Worm (Caenorhabditis elegans) whole organism, young adult: ENCODE measurements around the gene spl-3.

ENCODE experiments used
- F22D6.2 ChIP-seq: sonication (generic microtip); optimal IDR thresholded peaks from 2 replicates; lab custom pipeline; 2016; ENCODE audit warnings: mild to moderate bottlenecking, missing genetic modification characterization, missing compliant biosample characterization
- Y95B8A.8 ChIP-seq: fragments of 200-800 bp; sonication (Bioruptor generic); IDR thresholded peaks from 2 replicates; pipeline ENCODE4 v1.3.6; 2022; ENCODE audit warnings: missing genetic modification reagents, missing genetic modification characterization, missing compliant biosample characterization
- ama-1 ChIP-seq, 3 experiments: fragments of 150-350 bp in 1 of 3; sonication (generic microtip) in 2 of 3; optimal IDR thresholded peaks; 2 replicates each; lab custom pipeline; 2014 to 2018; ENCODE audit warnings: missing biosample characterization in 2 of 3, missing genetic modification characterization in 2 of 3, missing genetic modification reagents in 2 of 3
- aptf-2 ChIP-seq: fragments of 200-800 bp; sonication (Bioruptor generic); conservative IDR thresholded peaks from 2 replicates; pipeline ENCODE4 v1.3.6; 2022; ENCODE audit warnings: missing genetic modification reagents, missing genetic modification characterization, missing compliant biosample characterization
- him-1 ChIP-seq: sonication (generic microtip); optimal IDR thresholded peaks from 2 replicates; lab custom pipeline; 2016; ENCODE audit warnings: missing genotype, missing genetic modification reagents, missing genetic modification characterization, missing compliant biosample characterization
- nhr-120 ChIP-seq: fragments of 200-800 bp; sonication (Bioruptor generic); IDR thresholded peaks from 2 replicates; pipeline ENCODE4 v1.3.6; 2022; ENCODE audit warnings: missing genetic modification characterization, missing compliant biosample characterization
- pha-4 ChIP-seq: fragments of 150-350 bp; sonication (generic microtip); optimal IDR thresholded peaks from 2 replicates; lab custom pipeline; 2014; ENCODE audit warnings: missing biosample characterization, missing genetic modification reagents, missing genetic modification characterization
- sptf-2 ChIP-seq: fragments of 200-800 bp; sonication (Bioruptor generic); optimal IDR thresholded peaks from 2 replicates; lab custom pipeline; 2018; ENCODE audit warnings: mild to moderate bottlenecking, missing genetic modification characterization, missing compliant biosample characterization
- ztf-6 ChIP-seq: fragments of 200-800 bp; sonication (Bioruptor generic); IDR thresholded peaks from 2 replicates; pipeline ENCODE4 v1.3.6; 2022; ENCODE audit warnings: missing genetic modification reagents, missing genetic modification characterization, missing compliant biosample characterization

DNA sequence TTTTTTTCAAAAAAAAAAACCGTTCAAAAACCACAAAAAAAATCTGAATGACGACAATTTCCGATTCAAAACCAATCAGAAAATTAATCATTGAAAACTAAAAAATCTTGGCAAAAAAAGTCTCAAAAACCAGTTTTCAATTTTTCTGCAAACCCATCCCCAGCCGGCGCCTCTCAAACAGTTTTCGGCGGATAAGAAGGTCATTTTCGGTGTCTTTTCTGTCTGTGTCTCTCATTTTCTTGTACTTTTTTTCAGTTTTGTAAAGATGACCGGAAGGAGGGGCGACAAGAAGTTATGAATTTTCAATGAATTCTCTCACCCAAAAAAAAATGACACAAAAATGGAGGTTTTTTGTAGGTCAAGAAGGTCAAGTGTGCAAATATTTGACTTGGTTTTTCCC, 37.7 kb upstream of the spl-3 start:
- no peak for TF ChIP-seq ama-1 (optimal IDR thresholded peaks at IDR 0.05; lab: Kevin White, UChicago)
- TF ChIP-seq ama-1 (GFP tag; optimal IDR thresholded peaks at IDR 0.05; lab: Kevin White, UChicago) = no peak
- TF ChIP-seq Y95B8A.8 (GFP tag; lab: Robert Waterston, UW) = no peak
- no peak for TF ChIP-seq pha-4 (tag; lab: Kevin White, UChicago)
- no peak for TF ChIP-seq ztf-6
- no peak for TF ChIP-seq sptf-2 (GFP tag; lab: Kevin White, UChicago)
- TF ChIP-seq nhr-120 = no peak
- no peak for TF ChIP-seq aptf-2
- TF ChIP-seq him-1 (tag; lab: Kevin White, UChicago) = no peak
- TF ChIP-seq F22D6.2 (tag; lab: Kevin White, UChicago) = no peak
